Fruit fly (Drosophila melanogaster) whole organism, embryonic: Measurements from ENCODE around the gene Nost.

Experiments used
- Bdp1 ChIP-seq: fragments of 200-800 bp; sonication (Bioruptor generic); optimal IDR thresholded peaks from 3 replicates; lab custom pipeline; 2016; ENCODE audit warnings: missing biosample characterization, missing genetic modification characterization
- CG10431 ChIP-seq: fragments of 200-800 bp; sonication (Bioruptor generic); optimal IDR thresholded peaks from 3 replicates; lab custom pipeline; 2018; ENCODE audit warnings: missing biosample characterization, mild to moderate bottlenecking, missing genetic modification characterization
- CG12104 ChIP-seq: fragments of 200-800 bp; sonication (Bioruptor generic); optimal IDR thresholded peaks from 3 replicates; lab custom pipeline; 2016; ENCODE audit warnings: missing biosample characterization, missing genetic modification characterization
- CG12769 ChIP-seq: fragments of 200-800 bp; sonication (Bioruptor generic); optimal IDR thresholded peaks from 2 replicates; lab custom pipeline; 2019; ENCODE audit warnings: missing biosample characterization, mild to moderate bottlenecking, missing genetic modification characterization, moderate library complexity
- CG13424 ChIP-seq: fragments of 200-800 bp; sonication (Bioruptor generic); optimal IDR thresholded peaks from 2 replicates; lab custom pipeline; 2019; ENCODE audit warnings: missing biosample characterization, mild to moderate bottlenecking, missing genetic modification characterization, moderate library complexity
- CG1529 ChIP-seq: fragments of 200-800 bp; sonication (Bioruptor generic); optimal IDR thresholded peaks from 3 replicates; lab custom pipeline; 2018; ENCODE audit warnings: missing biosample characterization, missing genetic modification characterization
- CG18262 ChIP-seq: fragments of 200-800 bp; optimal IDR thresholded peaks from 3 replicates; lab custom pipeline; 2019; ENCODE audit warnings: missing biosample characterization, mild to moderate bottlenecking, missing genetic modification characterization, moderate library complexity
- CG18599 ChIP-seq: fragments of 200-800 bp; sonication (Bioruptor generic); optimal IDR thresholded peaks from 3 replicates; lab custom pipeline; 2017; ENCODE audit warnings: missing biosample characterization, missing genetic modification characterization, mild to moderate bottlenecking, moderate library complexity, missing genetic modification reagents
- CG2116 ChIP-seq: fragments of 200-800 bp; sonication (Bioruptor generic); optimal IDR thresholded peaks from 3 replicates; lab custom pipeline; 2018; ENCODE audit warnings: missing biosample characterization, mild to moderate bottlenecking, missing genetic modification characterization
- CG2875 ChIP-seq: fragments of 200-800 bp; sonication (Bioruptor generic); optimal IDR thresholded peaks from 2 replicates; lab custom pipeline; 2017; ENCODE audit warnings: missing biosample characterization, mild to moderate bottlenecking, missing genetic modification characterization, missing genetic modification reagents
- CG2889 ChIP-seq: fragments of 200-800 bp; sonication (Bioruptor generic); IDR thresholded peaks from 3 replicates; pipeline ENCODE4 v1.3.6; 2022; ENCODE audit warnings: missing biosample characterization, missing genetic modification characterization
- CG31441 ChIP-seq: fragments of 200-800 bp; sonication (Bioruptor generic); IDR thresholded peaks from 2 replicates; pipeline ENCODE4 v1.3.6; 2022; ENCODE audit warnings: missing biosample characterization, missing genetic modification characterization
- CG34422 ChIP-seq: fragments of 200-800 bp; sonication (Bioruptor generic); IDR thresholded peaks from 3 replicates; pipeline ENCODE4 v1.3.6; 2022; ENCODE audit warnings: missing biosample characterization, missing genetic modification characterization
- CG3838 ChIP-seq: fragments of 200-800 bp; sonication (Bioruptor generic); optimal IDR thresholded peaks from 3 replicates; lab custom pipeline; 2016; ENCODE audit warnings: missing biosample characterization, missing genetic modification characterization
- CG5953 ChIP-seq: fragments of 200-800 bp; sonication (Bioruptor generic); IDR thresholded peaks from 2 replicates; pipeline ENCODE4 v1.3.6; 2022; ENCODE audit warnings: missing biosample characterization, missing genetic modification characterization
- CG6765 ChIP-seq: fragments of 200-800 bp; sonication (Bioruptor generic); optimal IDR thresholded peaks from 3 replicates; lab custom pipeline; 2017; ENCODE audit warnings: missing biosample characterization, mild to moderate bottlenecking, missing genetic modification characterization
- CG7271 ChIP-seq: fragments of 200-800 bp; sonication (Bioruptor generic); optimal IDR thresholded peaks from 2 replicates; lab custom pipeline; 2018; ENCODE audit warnings: missing biosample characterization, mild to moderate bottlenecking, missing genetic modification characterization, moderate library complexity
- CG8359 ChIP-seq: fragments of 200-800 bp; sonication (Bioruptor generic); optimal IDR thresholded peaks from 2 replicates; lab custom pipeline; 2017; ENCODE audit warnings: missing biosample characterization, mild to moderate bottlenecking, missing genetic modification characterization, borderline replicate concordance
- CG8765 ChIP-seq: fragments of 200-800 bp; sonication (Bioruptor generic); IDR thresholded peaks from 2 replicates; pipeline ENCODE4 v1.3.6; 2022; ENCODE audit warnings: missing biosample characterization, missing genetic modification characterization
- CG8924 ChIP-seq: fragments of 200-800 bp; optimal IDR thresholded peaks from 3 replicates; lab custom pipeline; 2019; ENCODE audit warnings: missing biosample characterization, mild to moderate bottlenecking, missing genetic modification characterization, moderate library complexity
- Deaf1 ChIP-seq: fragments of 200-800 bp; optimal IDR thresholded peaks from 3 replicates; lab custom pipeline; 2019; ENCODE audit warnings: missing biosample characterization, mild to moderate bottlenecking, missing genetic modification characterization, moderate library complexity
- Dp ChIP-seq: fragments of 200-800 bp; sonication (Bioruptor generic); optimal IDR thresholded peaks from 2 replicates; lab custom pipeline; 2018; ENCODE audit warnings: missing biosample characterization, mild to moderate bottlenecking, missing genetic modification characterization, moderate library complexity
- ERR ChIP-seq: fragments of 200-800 bp; sonication (Bioruptor generic); optimal IDR thresholded peaks from 2 replicates; lab custom pipeline; 2016; ENCODE audit warnings: missing biosample characterization, missing genetic modification characterization
- Ets65A ChIP-seq: fragments of 200-800 bp; sonication (Bioruptor generic); peaks from one replicate; lab custom pipeline; 2016; ENCODE audit warnings: missing biosample characterization, missing genetic modification characterization
- Hey ChIP-seq: fragments of 200-800 bp; sonication (Bioruptor generic); optimal IDR thresholded peaks from 3 replicates; lab custom pipeline; 2018; ENCODE audit warnings: missing biosample characterization, mild to moderate bottlenecking, missing genetic modification characterization
- Hr39 ChIP-seq: fragments of >200 bp; optimal IDR thresholded peaks from 2 replicates; lab custom pipeline; 2017
- Nf-YC ChIP-seq: fragments of 200-800 bp; optimal IDR thresholded peaks from 3 replicates; lab custom pipeline; 2019; ENCODE audit warnings: missing biosample characterization, mild to moderate bottlenecking, missing genetic modification characterization, moderate library complexity
- Oli ChIP-seq: fragments of 200-800 bp; sonication (Bioruptor generic); optimal IDR thresholded peaks from 2 replicates; lab custom pipeline; 2018; ENCODE audit warnings: missing biosample characterization, mild to moderate bottlenecking, missing genetic modification characterization, moderate library complexity
- Ptx1 ChIP-seq: fragments of 200-800 bp; sonication (Bioruptor generic); IDR thresholded peaks from 2 replicates; pipeline ENCODE4 v1.3.6; 2022; ENCODE audit warnings: missing biosample characterization, missing genetic modification characterization
- Trl ChIP-seq, 3 experiments: fragments of >200 bp in 2 of 3; fragments of 200-800 bp in 1 of 3; sonication (Bioruptor generic) in 1 of 3; optimal IDR thresholded peaks; 2 replicates in 1 of 3; 3 replicates in 2 of 3; lab custom pipeline; 2016 to 2017; ENCODE audit warnings: missing biosample characterization in 1 of 3, missing genetic modification characterization in 1 of 3
- Xrp1 ChIP-seq: fragments of 200-800 bp; sonication (Bioruptor generic); IDR thresholded peaks from 2 replicates; pipeline ENCODE4 v1.3.6; 2022; ENCODE audit warnings: missing biosample characterization, missing genetic modification characterization
- al ChIP-seq: fragments of 200-800 bp; sonication (Bioruptor generic); IDR thresholded peaks from 2 replicates; pipeline ENCODE4 v1.3.6; 2022; ENCODE audit warnings: missing biosample characterization, missing genetic modification characterization
- aop ChIP-seq: fragments of 200-800 bp; sonication (Bioruptor generic); IDR thresholded peaks from 2 replicates; pipeline ENCODE4 v1.3.6; 2022; ENCODE audit warnings: missing biosample characterization, missing genetic modification characterization
- cato ChIP-seq: fragments of 200-800 bp; sonication (Bioruptor generic); optimal IDR thresholded peaks from 2 replicates; lab custom pipeline; 2016; ENCODE audit warnings: missing biosample characterization, missing genetic modification characterization, borderline replicate concordance
- dati ChIP-seq: fragments of 200-800 bp; sonication (Bioruptor generic); IDR thresholded peaks from 2 replicates; pipeline ENCODE4 v1.3.6; 2022; ENCODE audit warnings: missing biosample characterization, missing genetic modification characterization
- disco-r ChIP-seq: fragments of 200-800 bp; sonication (Bioruptor generic); optimal IDR thresholded peaks from 2 replicates; lab custom pipeline; 2016; ENCODE audit warnings: missing biosample characterization, missing genetic modification characterization
- fd3F ChIP-seq: fragments of 200-800 bp; sonication (Bioruptor generic); optimal IDR thresholded peaks from 2 replicates; lab custom pipeline; 2018; ENCODE audit warnings: missing biosample characterization, mild to moderate bottlenecking, missing genetic modification characterization, moderate library complexity
- fu2 ChIP-seq: fragments of 200-800 bp; sonication (Bioruptor generic); optimal IDR thresholded peaks from 2 replicates; lab custom pipeline; 2016; ENCODE audit warnings: missing biosample characterization, missing genetic modification characterization
- jing ChIP-seq: fragments of 200-800 bp; sonication (Bioruptor generic); optimal IDR thresholded peaks from 2 replicates; lab custom pipeline; 2018; ENCODE audit warnings: missing biosample characterization, mild to moderate bottlenecking, missing genetic modification characterization
- nau ChIP-seq: fragments of 200-800 bp; sonication (Bioruptor generic); optimal IDR thresholded peaks from 3 replicates; lab custom pipeline; 2017; ENCODE audit warnings: missing biosample characterization, mild to moderate bottlenecking, missing genetic modification characterization, missing genetic modification reagents
- oc ChIP-seq: fragments of 200-800 bp; sonication (Bioruptor generic); optimal IDR thresholded peaks from 2 replicates; lab custom pipeline; 2018; ENCODE audit warnings: missing biosample characterization, mild to moderate bottlenecking, missing genetic modification characterization, moderate library complexity
- pan ChIP-seq, 4 experiments: fragments of >200 bp in 3 of 4; fragments of 200-800 bp in 1 of 4; sonication (Bioruptor generic) in 1 of 4; optimal IDR thresholded peaks in 3 of 4; IDR thresholded peaks in 1 of 4; 2 replicates each; pipeline versions ENCODE4 v1.3.6 to Lab custom; 2017 to 2022; ENCODE audit warnings: missing biosample characterization in 2 of 4, missing genetic modification characterization in 2 of 4, mixed read lengths in 1 of 4
- ssp ChIP-seq: fragments of 200-800 bp; sonication (Bioruptor generic); IDR thresholded peaks from 2 replicates; pipeline ENCODE4 v1.3.6; 2022; ENCODE audit warnings: missing biosample characterization, missing genetic modification characterization
- tap ChIP-seq: fragments of 200-800 bp; optimal IDR thresholded peaks from 3 replicates; lab custom pipeline; 2019; ENCODE audit warnings: missing biosample characterization, mild to moderate bottlenecking, missing genetic modification characterization, moderate library complexity
- tll ChIP-seq, 2 experiments: fragments of 200-800 bp in 1 of 2; fragments of >200 bp in 1 of 2; sonication (Bioruptor generic) in 1 of 2; optimal IDR thresholded peaks; 2 replicates each; lab custom pipeline; 2017 to 2019; ENCODE audit warnings: missing biosample characterization in 2 of 2, missing genetic modification characterization in 2 of 2, mild to moderate bottlenecking in 1 of 2, moderate library complexity in 1 of 2
- trem ChIP-seq: fragments of 200-800 bp; optimal IDR thresholded peaks from 3 replicates; lab custom pipeline; 2019; ENCODE audit warnings: missing biosample characterization, mild to moderate bottlenecking, missing genetic modification characterization, moderate library complexity
- vvl ChIP-seq: fragments of 200-800 bp; sonication (Bioruptor generic); IDR thresholded peaks from 2 replicates; pipeline ENCODE4 v1.3.6; 2022; ENCODE audit warnings: missing biosample characterization, missing genetic modification characterization

Nost gene

dm6 chrX:9041789-9042456 lies 11.9 kb downstream of the Nost start (continued):
- TF ChIP-seq CG8924 (tag; lab: Kevin White, UChicago) (peak; percentile 50), tll (GFP tag; optimal IDR thresholded peaks at IDR 0.05; lab: Kevin White, UChicago) (peak in 1 of 2 experiments; percentile 64), CG13424 (tag; lab: Kevin White, UChicago) (peak; percentile 50), CG1529 (peak; percentile 67), CG18599 (GFP tag; lab: Kevin White, UChicago) (no peak), CG8359 (GFP tag; lab: Kevin White, UChicago) (no peak), Oli (peak; percentile 73), Ets65A (GFP tag; lab: Kevin White, UChicago) (peak; percentile 39), oc (tag; lab: Kevin White, UChicago) (no peak), CG8765 (GFP tag; lab: Robert Waterston, UW) (no peak)

dm6 chrX:9042457-9043045 lies 12.5 kb downstream of the Nost start:
- TF ChIP-seq dati (GFP tag; lab: Robert Waterston, UW), result no peak
- no peak for TF ChIP-seq Hr39
- TF ChIP-seq vvl (GFP tag; lab: Robert Waterston, UW), result peak; percentile 57
- no peak for TF ChIP-seq CG2116 (GFP tag; lab: Kevin White, UChicago)
- TF ChIP-seq fu2 (GFP tag; lab: Kevin White, UChicago), result no peak
- no peak for TF ChIP-seq CG10431 (GFP tag; lab: Kevin White, UChicago)
- no peak for TF ChIP-seq jing
- no peak for TF ChIP-seq CG34422 (GFP tag; lab: Robert Waterston, UW)
- no peak for TF ChIP-seq fd3F (GFP tag; lab: Kevin White, UChicago)
- no peak for TF ChIP-seq aop
- TF ChIP-seq Ptx1 (GFP tag; lab: Robert Waterston, UW), result 0 out of 2 replicates have a peak, but pooled peaks have one; percentile 33
- TF ChIP-seq Dp (GFP tag; lab: Kevin White, UChicago), result no peak
- TF ChIP-seq ERR (GFP tag; lab: Kevin White, UChicago), result no peak
- no peak for TF ChIP-seq CG31441
- TF ChIP-seq CG2875 (GFP tag; lab: Kevin White, UChicago), result no peak
- no peak for TF ChIP-seq al (GFP tag; lab: Robert Waterston, UW)
- TF ChIP-seq CG12769 (tag; lab: Kevin White, UChicago), result no peak
- no peak for TF ChIP-seq tap (tag; lab: Kevin White, UChicago)
- peak; percentile 38 for TF ChIP-seq Nf-YC
- peak; percentile 23 for TF ChIP-seq CG18262 (tag; lab: Kevin White, UChicago)
- TF ChIP-seq Deaf1 (tag; lab: Kevin White, UChicago), result no peak
- TF ChIP-seq CG5953 (GFP tag; lab: Robert Waterston, UW), result no peak
- TF ChIP-seq Hey (tag; lab: Kevin White, UChicago), result no peak
- TF ChIP-seq CG6765 (GFP tag; lab: Kevin White, UChicago), result no peak
- TF ChIP-seq Bdp1, result no peak
- TF ChIP-seq pan (optimal IDR thresholded peaks at IDR 0.05; lab: Kevin White, UChicago), result no peak
- peak in 1 of 2 experiments; percentile 22 for TF ChIP-seq pan (GFP tag; optimal IDR thresholded peaks at IDR 0.05 in 1 of 2, IDR thresholded peaks at IDR 0.05 in 1 of 2)
- peak; percentile 53 for TF ChIP-seq Xrp1
- TF ChIP-seq CG12104, result no peak
- peak; percentile 83 to 89 for TF ChIP-seq Trl (optimal IDR thresholded peaks at IDR 0.05; lab: Kevin White, UChicago)
- TF ChIP-seq Trl (GFP tag; optimal IDR thresholded peaks at IDR 0.05; lab: Kevin White, UChicago), result no peak
- no peak for TF ChIP-seq CG2889
- TF ChIP-seq ssp (GFP tag; lab: Robert Waterston, UW), result no peak
- TF ChIP-seq trem (tag; lab: Kevin White, UChicago), result no peak
- no peak for TF ChIP-seq CG7271
- no peak for TF ChIP-seq disco-r
- TF ChIP-seq CG3838 (GFP tag; lab: Kevin White, UChicago), result no peak
- TF ChIP-seq nau, result no peak
- TF ChIP-seq cato (GFP tag; lab: Kevin White, UChicago), result no peak
